Worm (Caenorhabditis elegans): ENCODE results near the gene sri-62.
A peak's percentile ranks its signal among the peaks of the same experiment; 100 is the strongest.
"Not testable (repeated sequence)": the region's sequence is repeated elsewhere in the genome, so short reads cannot be mapped to it uniquely, and the experiment has no call there.

sri-62 gene

DNA sequence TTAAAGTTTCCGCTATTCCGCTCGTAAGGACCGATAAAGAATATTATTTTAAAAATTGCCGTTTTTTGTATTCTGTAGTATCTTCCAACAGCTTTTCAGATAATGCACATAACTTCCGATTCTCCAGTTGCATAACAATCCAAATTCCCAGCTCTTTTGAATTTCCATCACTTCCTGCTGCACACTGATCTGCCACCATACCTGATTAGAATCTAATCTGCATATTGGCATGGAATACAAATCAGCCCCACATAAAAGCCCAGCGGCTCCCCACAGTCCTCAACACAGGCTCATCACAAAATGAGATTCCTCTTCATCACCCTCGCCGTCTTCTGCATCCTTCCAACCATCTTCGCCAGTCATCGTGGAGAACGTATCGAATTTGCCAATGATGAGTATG lies 9.7 kb downstream of the sri-62 start, which contains the start of gene nspf-2:
Gene nspf-2 (plus strand): TSS at position 301 of the 400 bp plus-strand sequence.
- TF ChIP-seq ttx-3 (tag; optimal IDR thresholded peaks at IDR 0.05); fkh-6 (tag; optimal IDR thresholded peaks at IDR 0.05); sox-2 (GFP tag; IDR thresholded peaks at IDR 0.05): not testable (repeated sequence)

DNA sequence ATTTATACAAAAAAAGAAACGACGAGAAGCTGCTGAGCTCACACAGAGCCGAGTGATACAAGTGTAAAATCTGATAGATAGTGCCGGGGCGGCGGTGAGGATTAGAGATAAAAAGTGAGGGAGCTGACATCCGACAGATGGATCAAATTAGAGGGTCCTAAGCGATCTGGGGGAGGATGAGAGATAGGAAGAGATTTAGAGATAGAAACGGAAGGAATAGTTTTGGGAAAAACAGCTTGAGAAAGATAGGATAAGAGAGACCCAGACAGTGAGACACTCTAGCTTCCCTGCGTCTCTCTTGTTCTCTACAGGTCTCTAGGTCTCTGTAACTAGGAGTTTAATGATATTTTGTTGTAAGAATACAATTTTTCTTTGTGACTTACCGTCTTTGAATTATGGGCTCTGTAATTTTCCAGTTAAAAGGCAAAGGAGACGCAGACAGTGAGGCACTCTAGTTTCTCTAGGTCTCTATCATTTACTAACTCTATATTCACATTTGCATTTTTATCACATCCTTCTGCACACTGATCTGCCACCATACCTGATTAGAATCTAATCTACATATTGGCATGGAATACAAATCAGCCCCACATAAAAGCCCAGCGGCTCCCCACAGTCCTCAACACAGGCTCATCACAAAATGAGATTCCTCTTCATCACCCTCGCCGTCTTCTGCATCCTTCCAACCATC lies 11.1 kb downstream of the sri-62 start, which contains the start of the genes sup-9 and nspf-1:
Gene sup-9 (minus strand): TSS at position 43 of the 691 bp plus-strand sequence.
Gene nspf-1 (plus strand): TSS at position 641 of the 691 bp plus-strand sequence.
- TF ChIP-seq ceh-19 (GFP tag; optimal IDR thresholded peaks at IDR 0.05), result no peak
- TF ChIP-seq hlh-8 (tag; optimal IDR thresholded peaks at IDR 0.05), result peak; percentile 52
- peak; percentile 36 for TF ChIP-seq ceh-18 (tag; optimal IDR thresholded peaks at IDR 0.05)
- peak; percentile 35 for TF ChIP-seq unc-55 (GFP tag; optimal IDR thresholded peaks at IDR 0.05)
- peak; percentile 45 for TF ChIP-seq unc-42 (tag; optimal IDR thresholded peaks at IDR 0.05)
- TF ChIP-seq ttx-3 (tag; optimal IDR thresholded peaks at IDR 0.05), result no peak

DNA sequence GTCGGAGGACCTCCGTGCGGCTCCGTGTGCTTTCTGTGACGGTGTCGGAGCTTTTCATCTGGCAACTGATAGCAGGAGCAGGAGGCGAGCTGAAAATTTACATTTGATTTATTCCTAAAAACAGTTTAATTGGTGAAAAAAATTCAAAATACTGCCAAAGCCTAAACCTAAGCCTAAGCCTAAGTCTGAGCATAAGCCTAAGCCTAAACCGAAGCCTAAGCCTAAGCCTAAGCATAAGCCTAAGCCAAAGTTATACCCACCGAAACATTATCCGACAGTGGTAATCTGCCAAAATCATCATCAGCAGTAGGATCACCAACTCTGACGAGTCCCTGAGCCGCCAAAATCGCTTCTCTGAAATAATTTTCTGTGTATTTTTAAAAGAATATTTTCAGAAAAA lies 13.5 kb downstream of the sri-62 start:
- TF ChIP-seq ceh-30 (tag; optimal IDR thresholded peaks at IDR 0.05) (no peak), ceh-6 (GFP tag; optimal IDR thresholded peaks at IDR 0.05) (no peak), ahr-1 (tag; optimal IDR thresholded peaks at IDR 0.05) (no peak), tbx-7 (tag; optimal IDR thresholded peaks at IDR 0.05) (no peak), zip-5 (tag; optimal IDR thresholded peaks at IDR 0.05) (no peak), lim-6 (tag; optimal IDR thresholded peaks at IDR 0.05) (no peak), ceh-24 (tag; optimal IDR thresholded peaks at IDR 0.05) (no peak), ceh-9 (tag; optimal IDR thresholded peaks at IDR 0.05) (no peak), T23F11.4 (GFP tag; optimal IDR thresholded peaks at IDR 0.05) (no peak), odd-2 (tag; optimal IDR thresholded peaks at IDR 0.05) (no peak), ceh-45 (GFP tag; IDR thresholded peaks at IDR 0.05) (no peak), pax-1 (tag; optimal IDR thresholded peaks at IDR 0.05) (no peak), nfya-1 (tag; optimal IDR thresholded peaks at IDR 0.05) (no peak), unc-3 (GFP tag; conservative IDR thresholded peaks at IDR 0.05) (no peak), unc-3 (tag; optimal IDR thresholded peaks at IDR 0.05) (no peak), tbx-2 (tag; optimal IDR thresholded peaks at IDR 0.05) (no peak), ama-1 (optimal IDR thresholded peaks at IDR 0.05) (no peak), sdc-2 (tag; optimal IDR thresholded peaks at IDR 0.05) (no peak)

DNA sequence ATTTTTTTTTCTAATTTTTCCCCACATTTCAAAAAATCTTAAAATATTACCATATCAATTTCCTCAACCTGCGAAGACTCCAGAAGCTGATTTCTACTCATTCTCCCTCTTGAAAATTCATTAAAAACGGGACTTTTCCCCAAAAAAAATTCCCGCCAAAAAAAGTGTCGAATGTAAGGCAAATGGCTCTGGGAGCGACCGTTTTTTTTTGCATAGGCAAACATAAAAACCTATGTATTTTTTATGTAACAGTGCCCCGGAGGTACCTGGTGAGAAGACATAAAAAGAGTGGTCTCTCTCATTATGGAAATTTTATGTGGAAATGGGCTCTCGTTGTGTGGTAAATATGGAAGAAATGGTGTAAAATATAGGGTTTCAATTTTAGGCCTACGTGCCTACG lies 14.1 kb downstream of the sri-62 start, which contains the start of gene ceh-87:
Gene ceh-87 (minus strand): TSS at position 101 of the 400 bp plus-strand sequence.
- TF ChIP-seq C08G9.2 (tag; optimal IDR thresholded peaks at IDR 0.05) (no peak), pax-1 (tag; optimal IDR thresholded peaks at IDR 0.05) (no peak), hlh-6 (tag; optimal IDR thresholded peaks at IDR 0.05) (no peak)

DNA sequence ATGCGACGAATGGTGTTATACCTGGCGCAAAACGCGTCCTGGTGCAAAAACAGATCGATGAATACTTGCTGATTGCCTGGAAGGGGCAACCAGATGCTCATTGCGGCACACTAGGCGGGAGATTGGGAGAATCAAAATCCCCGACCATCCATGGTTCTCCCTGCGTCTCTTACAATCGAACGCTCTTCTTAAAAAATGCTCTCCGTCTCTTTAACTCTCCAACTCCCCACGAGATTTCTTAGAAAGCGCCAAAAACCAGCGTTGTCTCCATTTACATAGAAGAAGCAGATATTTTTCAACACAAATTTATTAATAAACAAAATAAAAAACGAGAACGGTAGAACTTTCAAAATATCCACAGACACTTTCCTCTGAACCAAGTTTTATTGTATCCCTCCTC lies 17.2 kb downstream of the sri-62 start, which contains the start of gene F34D6.1:
Gene F34D6.1 (minus strand): TSS at position 101 of the 400 bp plus-strand sequence.
- TF ChIP-seq pax-1 (tag; optimal IDR thresholded peaks at IDR 0.05) (no peak), ceh-19 (GFP tag; optimal IDR thresholded peaks at IDR 0.05) (no peak), lin-11 (tag; optimal IDR thresholded peaks at IDR 0.05) (no peak), lim-6 (tag; optimal IDR thresholded peaks at IDR 0.05) (no peak), ceh-30 (tag; optimal IDR thresholded peaks at IDR 0.05) (no peak), ahr-1 (tag; optimal IDR thresholded peaks at IDR 0.05) (no peak), hlh-15 (tag; optimal IDR thresholded peaks at IDR 0.05) (no peak), ceh-24 (tag; optimal IDR thresholded peaks at IDR 0.05) (no peak), fkh-10 (GFP tag; optimal IDR thresholded peaks at IDR 0.05) (no peak), ceh-18 (tag; optimal IDR thresholded peaks at IDR 0.05) (no peak), K09A11.1 (tag; optimal IDR thresholded peaks at IDR 0.05; ENCODE audit: insufficient read depth) (no peak), nhr-232 (tag; optimal IDR thresholded peaks at IDR 0.05) (no peak), T23F11.4 (GFP tag; optimal IDR thresholded peaks at IDR 0.05) (no peak), unc-42 (tag; optimal IDR thresholded peaks at IDR 0.05) (no peak)
